Worm (Caenorhabditis elegans): ENCODE data around the gene lron-7.

DNA sequence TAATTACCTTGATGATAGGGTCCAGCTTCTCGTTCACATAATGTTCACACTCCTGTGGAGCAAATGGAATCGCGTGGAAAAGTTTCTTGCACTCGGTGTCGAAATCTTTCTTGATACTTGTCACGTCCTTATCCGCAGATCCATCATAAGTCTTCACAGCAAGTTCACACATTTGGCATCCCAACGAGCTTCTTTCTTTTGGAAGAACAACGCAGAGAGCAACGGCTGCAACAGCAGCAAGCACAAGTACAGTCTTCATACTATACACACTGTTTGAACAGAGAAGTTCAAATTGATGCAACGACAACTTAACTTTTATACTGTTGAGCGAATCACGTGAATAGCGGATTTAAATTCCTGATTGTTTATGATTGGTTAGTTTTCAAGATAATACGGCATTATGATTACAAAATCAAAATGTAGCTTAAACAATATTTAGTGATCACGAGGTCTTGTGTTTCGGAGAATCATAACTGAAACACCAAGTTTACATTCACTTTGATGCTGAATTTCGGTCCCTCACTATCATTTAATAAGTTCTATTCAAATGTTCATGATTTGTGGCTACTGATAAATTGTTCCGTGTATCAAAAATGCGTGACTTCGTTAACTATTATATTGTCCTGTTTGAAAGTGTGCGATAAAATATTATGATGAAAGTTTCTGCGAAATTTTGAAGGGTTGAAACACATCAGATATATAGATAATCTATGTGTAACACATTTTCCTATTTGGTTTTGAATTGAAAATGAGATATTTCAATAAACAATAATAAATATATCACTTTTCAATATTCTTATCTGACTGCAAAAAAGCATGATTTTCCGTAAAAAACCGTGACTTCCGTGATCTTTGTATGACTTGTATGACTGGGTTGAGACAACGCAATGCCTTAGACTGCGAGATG, 24.8 kb downstream of the lron-7 start, which contains the start of the genes spp-2 and spp-6:
- no peak for TF ChIP-seq mef-2 (tag; optimal IDR thresholded peaks at IDR 0.05)
- TF ChIP-seq aly-2 (tag; optimal IDR thresholded peaks at IDR 0.05) = no peak
